Fruit fly (Drosophila melanogaster) whole organism: ENCODE results near the gene CG13116.

Experiments
- CG8478 ChIP-seq: fragments of >200 bp; optimal IDR thresholded peaks from 2 replicates; lab custom pipeline; 2018; ENCODE audit warnings: inconsistent platforms
- EcR ChIP-seq, 2 experiments: fragments of >200 bp; optimal IDR thresholded peaks; 2 replicates each; lab custom pipeline; 2017; ENCODE audit warnings: missing biosample characterization in 2 of 2, missing genetic modification characterization in 2 of 2, missing genetic modification reagents in 2 of 2
- pan ChIP-seq: fragments of >200 bp; optimal IDR thresholded peaks from 2 replicates; lab custom pipeline; 2017
- psq ChIP-seq: fragments of >200 bp; optimal IDR thresholded peaks from 2 replicates; lab custom pipeline; 2017
- usp ChIP-seq: fragments of >200 bp; optimal IDR thresholded peaks from 2 replicates; lab custom pipeline; 2017; ENCODE audit warnings: missing biosample characterization, missing genetic modification characterization, mixed read lengths

dm6 chr2L:9704343-9704742 is 25.4 kb upstream of the CG13116 start:
- no peak for TF ChIP-seq usp (GFP tag; lab: Kevin White, UChicago)
- no peak for TF ChIP-seq CG8478 (lab: Kevin White, UChicago)
- no peak for TF ChIP-seq psq (lab: Kevin White, UChicago)
- TF ChIP-seq pan (lab: Kevin White, UChicago): no peak
- no peak for TF ChIP-seq EcR (GFP tag; optimal IDR thresholded peaks at IDR 0.05; lab: Kevin White, UChicago)
